Fruit fly (Drosophila melanogaster) whole organism, embryonic: Measurements from ENCODE around the gene neur.
A peak's percentile ranks its signal among the peaks of the same experiment; 100 is the strongest.

ENCODE experiments used
- CG10274 ChIP-seq: fragments of 200-800 bp; sonication (Bioruptor generic); optimal IDR thresholded peaks from 3 replicates; lab custom pipeline; 2017; ENCODE audit warnings: missing biosample characterization, mild to moderate bottlenecking, missing genetic modification characterization
- CG10654 ChIP-seq: fragments of 200-800 bp; sonication (Bioruptor generic); optimal IDR thresholded peaks from 2 replicates; lab custom pipeline; 2016; ENCODE audit warnings: missing biosample characterization, missing genetic modification characterization
- CG10979 ChIP-seq: fragments of 200-800 bp; sonication (Bioruptor generic); optimal IDR thresholded peaks from 2 replicates; lab custom pipeline; 2018; ENCODE audit warnings: missing biosample characterization, mild to moderate bottlenecking, missing genetic modification characterization, moderate library complexity
- CG11085 ChIP-seq: fragments of 200-800 bp; sonication (Bioruptor generic); IDR thresholded peaks from 2 replicates; pipeline ENCODE4 v1.3.6; 2022; ENCODE audit warnings: missing biosample characterization, missing genetic modification characterization
- CG11398 ChIP-seq: fragments of 200-800 bp; sonication (Bioruptor generic); optimal IDR thresholded peaks from 2 replicates; lab custom pipeline; 2016; ENCODE audit warnings: missing biosample characterization, missing genetic modification characterization
- CG11504 ChIP-seq: fragments of 200-800 bp; sonication (Bioruptor generic); optimal IDR thresholded peaks from 3 replicates; lab custom pipeline; 2019; ENCODE audit warnings: missing biosample characterization, mild to moderate bottlenecking, missing genetic modification characterization, moderate library complexity
- CG12219 ChIP-seq: fragments of 200-800 bp; sonication (Bioruptor generic); optimal IDR thresholded peaks from 3 replicates; lab custom pipeline; 2018; ENCODE audit warnings: missing biosample characterization, mild to moderate bottlenecking, missing genetic modification characterization
- CG12659 ChIP-seq: fragments of 200-800 bp; sonication (Bioruptor generic); optimal IDR thresholded peaks from 3 replicates; lab custom pipeline; 2017; ENCODE audit warnings: mild to moderate bottlenecking, missing biosample characterization, missing genetic modification reagents, missing genetic modification characterization
- CG12744 ChIP-seq: fragments of 200-800 bp; sonication (Bioruptor generic); optimal IDR thresholded peaks from 2 replicates; lab custom pipeline; 2016; ENCODE audit warnings: missing biosample characterization, missing genetic modification characterization
- CG13424 ChIP-seq: fragments of 200-800 bp; sonication (Bioruptor generic); optimal IDR thresholded peaks from 2 replicates; lab custom pipeline; 2019; ENCODE audit warnings: missing biosample characterization, mild to moderate bottlenecking, missing genetic modification characterization, moderate library complexity
- CG14050 ChIP-seq: fragments of 200-800 bp; sonication (Bioruptor generic); IDR thresholded peaks from 3 replicates; pipeline ENCODE4 v1.3.6; 2022; ENCODE audit warnings: missing biosample characterization, missing genetic modification characterization
- CG17328 ChIP-seq: fragments of 200-800 bp; sonication (Bioruptor generic); IDR thresholded peaks from 2 replicates; pipeline ENCODE4 v1.3.6; 2022; ENCODE audit warnings: missing biosample characterization, missing genetic modification characterization
- CG18262 ChIP-seq: fragments of 200-800 bp; optimal IDR thresholded peaks from 3 replicates; lab custom pipeline; 2019; ENCODE audit warnings: missing biosample characterization, mild to moderate bottlenecking, missing genetic modification characterization, moderate library complexity
- CG2202 ChIP-seq: fragments of 200-800 bp; sonication (Bioruptor generic); optimal IDR thresholded peaks from 2 replicates; lab custom pipeline; 2018; ENCODE audit warnings: missing biosample characterization, mild to moderate bottlenecking, missing genetic modification characterization
- CG30403 ChIP-seq: fragments of 200-800 bp; sonication (Bioruptor generic); optimal IDR thresholded peaks from 3 replicates; lab custom pipeline; 2016; ENCODE audit warnings: missing biosample characterization, missing genetic modification characterization
- CG30431 ChIP-seq: fragments of 200-800 bp; sonication (Bioruptor generic); optimal IDR thresholded peaks from 2 replicates; lab custom pipeline; 2017; ENCODE audit warnings: missing biosample characterization, missing genetic modification characterization
- CG6683 ChIP-seq: fragments of 200-800 bp; sonication (Bioruptor generic); optimal IDR thresholded peaks from 2 replicates; lab custom pipeline; 2017; ENCODE audit warnings: missing biosample characterization, mild to moderate bottlenecking, missing genetic modification characterization, missing genetic modification reagents
- CG7839 ChIP-seq: fragments of 200-800 bp; sonication (Bioruptor generic); optimal IDR thresholded peaks from 3 replicates; lab custom pipeline; 2018; ENCODE audit warnings: missing biosample characterization, mild to moderate bottlenecking, missing genetic modification characterization, moderate library complexity
- CG8089 ChIP-seq: fragments of 200-800 bp; sonication (Bioruptor generic); optimal IDR thresholded peaks from 3 replicates; lab custom pipeline; 2016; ENCODE audit warnings: missing biosample characterization, missing genetic modification characterization
- CG8924 ChIP-seq: fragments of 200-800 bp; optimal IDR thresholded peaks from 3 replicates; lab custom pipeline; 2019; ENCODE audit warnings: missing biosample characterization, mild to moderate bottlenecking, missing genetic modification characterization, moderate library complexity
- CG8944 ChIP-seq: fragments of 200-800 bp; sonication (Bioruptor generic); optimal IDR thresholded peaks from 3 replicates; lab custom pipeline; 2016; ENCODE audit warnings: missing biosample characterization, missing genetic modification characterization
- Dbx ChIP-seq: fragments of 200-800 bp; sonication (Bioruptor generic); IDR thresholded peaks from 3 replicates; pipeline ENCODE4 v1.3.6; 2022; ENCODE audit warnings: missing biosample characterization, missing genetic modification characterization
- Gsc ChIP-seq: fragments of 200-800 bp; sonication (Bioruptor generic); IDR thresholded peaks from 2 replicates; pipeline ENCODE4 v1.3.6; 2022; ENCODE audit warnings: missing biosample characterization, missing genetic modification characterization
- H15 ChIP-seq: fragments of 200-800 bp; sonication (Bioruptor generic); IDR thresholded peaks from 3 replicates; pipeline ENCODE4 v1.3.6; 2022; ENCODE audit warnings: missing biosample characterization, missing genetic modification characterization
- Hand ChIP-seq: fragments of 200-800 bp; sonication (Bioruptor generic); optimal IDR thresholded peaks from 2 replicates; lab custom pipeline; 2017; ENCODE audit warnings: mild to moderate bottlenecking, missing biosample characterization, missing genetic modification reagents, missing genetic modification characterization
- Hr3 ChIP-seq: fragments of 200-800 bp; sonication (Bioruptor generic); optimal IDR thresholded peaks from 3 replicates; lab custom pipeline; 2016; ENCODE audit warnings: missing biosample characterization, missing genetic modification characterization
- Oaz ChIP-seq: fragments of 200-800 bp; sonication (Bioruptor generic); IDR thresholded peaks from 2 replicates; pipeline ENCODE4 v1.3.6; 2022; ENCODE audit warnings: missing biosample characterization, missing genetic modification characterization
- Oli ChIP-seq: fragments of 200-800 bp; sonication (Bioruptor generic); optimal IDR thresholded peaks from 2 replicates; lab custom pipeline; 2018; ENCODE audit warnings: missing biosample characterization, mild to moderate bottlenecking, missing genetic modification characterization, moderate library complexity
- Rfx ChIP-seq: fragments of 200-800 bp; sonication (Bioruptor generic); IDR thresholded peaks from 2 replicates; pipeline ENCODE4 v1.3.6; 2022; ENCODE audit warnings: missing biosample characterization, missing genetic modification characterization
- Ssrp ChIP-seq: fragments of 200-800 bp; sonication (Bioruptor generic); optimal IDR thresholded peaks from 2 replicates; lab custom pipeline; 2018; ENCODE audit warnings: missing biosample characterization, mild to moderate bottlenecking, missing genetic modification characterization, moderate library complexity
- Tbp ChIP-seq: fragments of >200 bp; optimal IDR thresholded peaks from 2 replicates; lab custom pipeline; 2018; ENCODE audit warnings: missing biosample characterization, missing genetic modification characterization
- Xbp1 ChIP-seq: fragments of 200-800 bp; sonication (Bioruptor generic); optimal IDR thresholded peaks from 3 replicates; lab custom pipeline; 2016; ENCODE audit warnings: missing biosample characterization, mild to moderate bottlenecking, missing genetic modification characterization
- az2 ChIP-seq: fragments of 200-800 bp; sonication (Bioruptor generic); optimal IDR thresholded peaks from 3 replicates; lab custom pipeline; 2016; ENCODE audit warnings: missing biosample characterization, missing genetic modification characterization
- bsh ChIP-seq, 2 experiments: fragments of 200-800 bp; sonication (Bioruptor generic); optimal IDR thresholded peaks; 2 replicates each; lab custom pipeline; 2017 to 2018; ENCODE audit warnings: mild to moderate bottlenecking in 2 of 2, missing biosample characterization in 2 of 2, missing genetic modification characterization in 2 of 2, moderate library complexity in 1 of 2
- ci ChIP-seq: fragments of 200-800 bp; sonication (Bioruptor generic); IDR thresholded peaks from 3 replicates; pipeline ENCODE4 v1.3.6; 2022; ENCODE audit warnings: missing biosample characterization, missing genetic modification characterization
- cwo ChIP-seq: fragments of 200-800 bp; sonication (Bioruptor generic); optimal IDR thresholded peaks from 3 replicates; lab custom pipeline; 2017; ENCODE audit warnings: missing biosample characterization, missing genetic modification characterization, mild to moderate bottlenecking, moderate library complexity, missing genetic modification reagents
- danr ChIP-seq: fragments of 200-800 bp; sonication (Bioruptor generic); IDR thresholded peaks from 2 replicates; pipeline ENCODE4 v1.3.6; 2022; ENCODE audit warnings: missing biosample characterization, missing genetic modification characterization
- dmrt99B ChIP-seq: fragments of 200-800 bp; sonication (Bioruptor generic); optimal IDR thresholded peaks from 2 replicates; lab custom pipeline; 2018; ENCODE audit warnings: missing biosample characterization, mild to moderate bottlenecking, missing genetic modification characterization, moderate library complexity
- gce ChIP-seq: fragments of 200-800 bp; sonication (Bioruptor generic); IDR thresholded peaks from 3 replicates; pipeline ENCODE4 v1.3.6; 2022; ENCODE audit warnings: missing biosample characterization, missing genetic modification characterization
- grau ChIP-seq: fragments of 200-800 bp; optimal IDR thresholded peaks from 3 replicates; lab custom pipeline; 2019; ENCODE audit warnings: missing biosample characterization, mild to moderate bottlenecking, missing genetic modification characterization, moderate library complexity
- ind ChIP-seq: fragments of 200-800 bp; sonication (Bioruptor generic); optimal IDR thresholded peaks from 3 replicates; lab custom pipeline; 2016; ENCODE audit warnings: missing biosample characterization, missing genetic modification characterization
- lab ChIP-seq: fragments of 200-800 bp; sonication (Bioruptor generic); optimal IDR thresholded peaks from 3 replicates; lab custom pipeline; 2017; ENCODE audit warnings: missing biosample characterization, missing genetic modification characterization, mild to moderate bottlenecking, moderate library complexity, missing genetic modification reagents
- mam ChIP-seq: fragments of 200-800 bp; sonication (Bioruptor generic); optimal IDR thresholded peaks from 3 replicates; lab custom pipeline; 2016; ENCODE audit warnings: missing biosample characterization, missing genetic modification characterization
- pfk ChIP-seq: fragments of 200-800 bp; sonication (Bioruptor generic); optimal IDR thresholded peaks from 2 replicates; lab custom pipeline; 2018; ENCODE audit warnings: missing biosample characterization, mild to moderate bottlenecking, missing genetic modification characterization, moderate library complexity
- sens ChIP-seq: fragments of 200-800 bp; sonication (Bioruptor generic); peaks from one replicate; lab custom pipeline; 2016; ENCODE audit warnings: missing biosample characterization, missing genetic modification characterization
- sens-2 ChIP-seq: fragments of 200-800 bp; sonication (Bioruptor generic); IDR thresholded peaks from 2 replicates; pipeline ENCODE4 v1.3.6; 2022; ENCODE audit warnings: missing biosample characterization, missing genetic modification characterization
- ssp ChIP-seq: fragments of 200-800 bp; sonication (Bioruptor generic); IDR thresholded peaks from 2 replicates; pipeline ENCODE4 v1.3.6; 2022; ENCODE audit warnings: missing biosample characterization, missing genetic modification characterization
- tll ChIP-seq, 2 experiments: fragments of 200-800 bp in 1 of 2; fragments of >200 bp in 1 of 2; sonication (Bioruptor generic) in 1 of 2; optimal IDR thresholded peaks; 2 replicates each; lab custom pipeline; 2017 to 2019; ENCODE audit warnings: missing biosample characterization in 2 of 2, missing genetic modification characterization in 2 of 2, mild to moderate bottlenecking in 1 of 2, moderate library complexity in 1 of 2
- tna ChIP-seq: fragments of 200-800 bp; sonication (Bioruptor generic); IDR thresholded peaks from 2 replicates; pipeline ENCODE4 v1.3.6; 2022; ENCODE audit warnings: missing biosample characterization, missing genetic modification characterization; ENCODE audit not compliant: partially characterized antibody
- unpg ChIP-seq: fragments of 200-800 bp; sonication (Bioruptor generic); optimal IDR thresholded peaks from 3 replicates; lab custom pipeline; 2018; ENCODE audit warnings: missing biosample characterization, mild to moderate bottlenecking, missing genetic modification characterization, moderate library complexity

Gene neur

dm6 chr3R:9083379-9083778 lies 44.1 kb upstream of the neur start (continued):
- TF ChIP-seq Xbp1 = peak; percentile 34
- TF ChIP-seq sens-2 (GFP tag; lab: Robert Waterston, UW) = no peak
- peak; percentile 35 for TF ChIP-seq Oli
- TF ChIP-seq CG6683 (GFP tag; lab: Kevin White, UChicago) = peak; percentile 30
- peak; percentile 45 for TF ChIP-seq CG7839 (tag; lab: Kevin White, UChicago)
- TF ChIP-seq grau = peak; percentile 40
- TF ChIP-seq tna (GFP tag; lab: Robert Waterston, UW) = no peak
- TF ChIP-seq unpg (GFP tag; lab: Kevin White, UChicago) = peak; percentile 43
- no peak for TF ChIP-seq CG2202 (tag; lab: Kevin White, UChicago)
- TF ChIP-seq tll (GFP tag; optimal IDR thresholded peaks at IDR 0.05; lab: Kevin White, UChicago) = no peak
- TF ChIP-seq pfk (GFP tag; lab: Kevin White, UChicago) = no peak
- TF ChIP-seq CG12659 (GFP tag; lab: Kevin White, UChicago) = peak; percentile 26
- TF ChIP-seq Gsc (GFP tag; lab: Robert Waterston, UW) = no peak
- TF ChIP-seq CG14050 (GFP tag; lab: Robert Waterston, UW) = no peak
- TF ChIP-seq sens (GFP tag; lab: Kevin White, UChicago) = peak; percentile 57
- TF ChIP-seq gce (GFP tag; lab: Robert Waterston, UW) = 0 out of 3 replicates have a peak, but pooled peaks have one; percentile 24
- TF ChIP-seq CG10979 (tag; lab: Kevin White, UChicago) = peak; percentile 52
- TF ChIP-seq lab = peak; percentile 70
- peak; percentile 57 for TF ChIP-seq dmrt99B
- no peak for TF ChIP-seq CG10274 (GFP tag; lab: Kevin White, UChicago)
- no peak for TF ChIP-seq CG8089 (GFP tag; lab: Kevin White, UChicago)
- peak; percentile 30 for TF ChIP-seq CG30403 (GFP tag; lab: Kevin White, UChicago)
- peak; percentile 54; the same call in 1 of the 2 replicates for TF ChIP-seq CG17328 (GFP tag; lab: Robert Waterston, UW)
- no peak for TF ChIP-seq Tbp
- no peak for TF ChIP-seq CG11085 (GFP tag; lab: Robert Waterston, UW)
- peak; percentile 23 for TF ChIP-seq CG8924 (tag; lab: Kevin White, UChicago)
- TF ChIP-seq bsh (GFP tag; optimal IDR thresholded peaks at IDR 0.05; lab: Kevin White, UChicago) = peak in 1 of 2 experiments; percentile 51
- no peak for TF ChIP-seq CG11398 (GFP tag; lab: Kevin White, UChicago)
- no peak for TF ChIP-seq CG12744 (GFP tag; lab: Kevin White, UChicago)
- peak; percentile 24 for TF ChIP-seq ind (GFP tag; lab: Kevin White, UChicago)
- peak; percentile 39 for TF ChIP-seq cwo (GFP tag; lab: Kevin White, UChicago)
- TF ChIP-seq Rfx (GFP tag; lab: Robert Waterston, UW) = peak; percentile 49
- peak; percentile 2 for TF ChIP-seq CG10654 (GFP tag; lab: Kevin White, UChicago)
- peak; percentile 28 for TF ChIP-seq Ssrp (tag; lab: Kevin White, UChicago)
- peak; percentile 2 for TF ChIP-seq mam (GFP tag; lab: Kevin White, UChicago)
- TF ChIP-seq CG8944 = no peak
- TF ChIP-seq Oaz (GFP tag; lab: Robert Waterston, UW) = peak; percentile 38
- peak; percentile 41; the same call in 1 of the 3 replicates for TF ChIP-seq Dbx
- TF ChIP-seq CG11504 (tag; lab: Kevin White, UChicago) = peak; percentile 70
- TF ChIP-seq CG30431 (GFP tag; lab: Kevin White, UChicago) = peak; percentile 22
- TF ChIP-seq danr = 0 out of 2 replicates have a peak, but pooled peaks have one; percentile 15
- TF ChIP-seq ssp = no peak
- peak; percentile 35 for TF ChIP-seq CG18262 (tag; lab: Kevin White, UChicago)
- no peak for TF ChIP-seq az2 (GFP tag; lab: Kevin White, UChicago)
- peak; percentile 13 for TF ChIP-seq Hr3 (GFP tag; lab: Kevin White, UChicago)
- peak; percentile 71; the same call in 1 of the 3 replicates for TF ChIP-seq ci (GFP tag; lab: Robert Waterston, UW)
- TF ChIP-seq H15 (GFP tag; lab: Robert Waterston, UW) = peak; percentile 33; the same call in 1 of the 3 replicates
- peak; percentile 29 for TF ChIP-seq CG12219 (GFP tag; lab: Kevin White, UChicago)
- TF ChIP-seq CG13424 (tag; lab: Kevin White, UChicago) = peak; percentile 30
- TF ChIP-seq Hand (GFP tag; lab: Kevin White, UChicago) = peak; percentile 25
